Worm (Caenorhabditis elegans): ENCODE results near the gene erh-1.

DNA sequence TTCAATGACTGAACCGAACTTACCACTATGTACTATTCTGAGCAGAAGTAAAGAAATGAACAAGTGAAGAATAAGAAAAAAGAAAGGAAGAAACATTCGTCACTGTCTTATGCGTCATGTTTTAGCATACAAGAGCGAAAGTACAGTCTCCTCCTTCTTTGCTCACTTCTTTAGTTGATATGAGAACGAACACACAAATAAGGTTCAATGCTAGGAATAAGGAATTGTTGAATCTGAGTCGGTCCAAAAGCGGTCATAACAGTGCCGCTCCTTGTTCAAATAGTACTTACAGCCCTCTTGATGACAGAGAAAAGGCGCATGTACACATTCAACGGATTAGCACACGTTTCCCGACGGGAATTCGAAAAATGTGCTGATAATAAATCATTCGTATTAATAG, 39.8 kb downstream of the erh-1 start, which contains the start of gene F25D1.8:
- TF ChIP-seq ceh-88 (GFP tag; IDR thresholded peaks at IDR 0.05) (no peak), lsy-2 (tag; optimal IDR thresholded peaks at IDR 0.05) (no peak), dsc-1 (tag; optimal IDR thresholded peaks at IDR 0.05) (no peak), ztf-11 (tag; optimal IDR thresholded peaks at IDR 0.05) (no peak), lir-3 (tag; optimal IDR thresholded peaks at IDR 0.05; ENCODE audit: poor library complexity) (no peak), egl-27 (tag; optimal IDR thresholded peaks at IDR 0.05) (no peak), lin-35 (GFP tag; optimal IDR thresholded peaks at IDR 0.05) (no peak), dpl-1 (GFP tag; optimal IDR thresholded peaks at IDR 0.05) (no peak), nhr-11 (tag; optimal IDR thresholded peaks at IDR 0.05) (no peak), mep-1 (tag; optimal IDR thresholded peaks at IDR 0.05) (no peak), unc-98 (GFP tag; IDR thresholded peaks at IDR 0.05) (no peak), ets-5 (GFP tag; IDR thresholded peaks at IDR 0.05) (no peak), unc-62 (GFP tag; optimal IDR thresholded peaks at IDR 0.05) (no peak)

Measured in whole organism, L1 larva.